Fruit fly (Drosophila melanogaster): ENCODE measurements around the gene CG3982.

CG3982 gene

dm6 chr3L:9466595-9466994 lies 49.4 kb upstream of the CG3982 start (continued):
- TF ChIP-seq unc-4 (GFP tag; IDR thresholded peaks at IDR 0.05; ENCODE audit: partially characterized antibody) (no peak), gem (tag; optimal IDR thresholded peaks at IDR 0.05) (peak; percentile 64), CG6175 (GFP tag; IDR thresholded peaks at IDR 0.05) (no peak), CG18764 (GFP tag; optimal IDR thresholded peaks at IDR 0.05) (no peak), CG15011 (GFP tag; optimal IDR thresholded peaks at IDR 0.05) (no peak), CG2712 (tag; optimal IDR thresholded peaks at IDR 0.05) (peak; percentile 37), CG32767 (GFP tag; IDR thresholded peaks at IDR 0.05) (no peak), CG10959 (GFP tag; IDR thresholded peaks at IDR 0.05) (no peak), sens (GFP tag) (peak; percentile 73), pros (GFP tag; optimal IDR thresholded peaks at IDR 0.05) (no peak), CG17802 (tag; optimal IDR thresholded peaks at IDR 0.05) (no peak), CG5180 (GFP tag; optimal IDR thresholded peaks at IDR 0.05) (peak; percentile 12), Usf (GFP tag; optimal IDR thresholded peaks at IDR 0.05) (no peak), CG17385 (GFP tag; optimal IDR thresholded peaks at IDR 0.05) (no peak), CG9727 (GFP tag; optimal IDR thresholded peaks at IDR 0.05) (peak; percentile 40), CG13287 (GFP tag; IDR thresholded peaks at IDR 0.05; ENCODE audit: partially characterized antibody) (no peak), zen2 (GFP tag; IDR thresholded peaks at IDR 0.05; ENCODE audit: partially characterized antibody) (no peak), bsh (GFP tag; optimal IDR thresholded peaks at IDR 0.05) (peak in 1 of 2 experiments; percentile 29), CG2120 (GFP tag; optimal IDR thresholded peaks at IDR 0.05) (peak; percentile 47), CG18262 (tag; optimal IDR thresholded peaks at IDR 0.05) (peak; percentile 28), Fer2 (tag; optimal IDR thresholded peaks at IDR 0.05) (no peak), lilli (GFP tag; optimal IDR thresholded peaks at IDR 0.05) (peak; percentile 29), kay (GFP tag; optimal IDR thresholded peaks at IDR 0.05) (no peak), Sox100B (GFP tag; optimal IDR thresholded peaks at IDR 0.05) (peak; percentile 15), Adf1 (GFP tag; IDR thresholded peaks at IDR 0.05) (no peak), CG31224 (GFP tag; IDR thresholded peaks at IDR 0.05) (no peak), Oli (tag; optimal IDR thresholded peaks at IDR 0.05) (peak; percentile 48), Dfd (GFP tag; optimal IDR thresholded peaks at IDR 0.05) (no peak), ara (GFP tag; IDR thresholded peaks at IDR 0.05) (no peak), CG9215 (GFP tag; IDR thresholded peaks at IDR 0.05) (peak; percentile 31; the same call in 1 of the 2 replicates), bcd (GFP tag; optimal IDR thresholded peaks at IDR 0.05) (peak; percentile 3), sima (GFP tag; optimal IDR thresholded peaks at IDR 0.05) (no peak), Bgb (GFP tag; IDR thresholded peaks at IDR 0.05; ENCODE audit: partially characterized antibody) (no peak), lola (GFP tag; optimal IDR thresholded peaks at IDR 0.05) (peak in 1 of 3 experiments; percentile 2), gce (GFP tag; IDR thresholded peaks at IDR 0.05) (no peak), CG13775 (GFP tag; optimal IDR thresholded peaks at IDR 0.05) (peak; percentile 15), HLH4C (GFP tag; IDR thresholded peaks at IDR 0.05; ENCODE audit: partially characterized antibody) (no peak), CG6813 (GFP tag; optimal IDR thresholded peaks at IDR 0.05) (no peak), tin (GFP tag; optimal IDR thresholded peaks at IDR 0.05) (no peak), Sox102F (GFP tag; optimal IDR thresholded peaks at IDR 0.05) (peak; percentile 38), cas (GFP tag; IDR thresholded peaks at IDR 0.05) (no peak), CG1647 (GFP tag; optimal IDR thresholded peaks at IDR 0.05) (no peak), tup (GFP tag; optimal IDR thresholded peaks at IDR 0.05) (no peak), Blimp-1 (GFP tag; optimal IDR thresholded peaks at IDR 0.05) (peak; percentile 13), CG6254 (GFP tag; optimal IDR thresholded peaks at IDR 0.05) (no peak), jumu (GFP tag; optimal IDR thresholded peaks at IDR 0.05) (no peak), nerfin-2 (GFP tag; IDR thresholded peaks at IDR 0.05; ENCODE audit: partially characterized antibody) (no peak), dpn (GFP tag; optimal IDR thresholded peaks at IDR 0.05) (no peak), CG8290 (GFP tag; optimal IDR thresholded peaks at IDR 0.05) (no peak), CG8290 (tag; optimal IDR thresholded peaks at IDR 0.05) (no peak), grau (tag; optimal IDR thresholded peaks at IDR 0.05) (peak; percentile 88)

Measured in whole organism, embryonic.